Worm (Caenorhabditis elegans) whole organism, midembryonic: ENCODE data around the gene der-2.

ENCODE experiments used
- T22C8.4 ChIP-seq: fragments of 200-800 bp; sonication (Bioruptor generic); IDR thresholded peaks from 2 replicates; pipeline ENCODE4 v1.3.6; 2022; ENCODE audit warnings: missing genetic modification characterization, missing compliant biosample characterization
- flt-1 ChIP-seq: fragments of 200-800 bp; sonication (Bioruptor generic); IDR thresholded peaks from 2 replicates; pipeline ENCODE4 v1.3.6; 2022; ENCODE audit warnings: missing genetic modification characterization, missing compliant biosample characterization
- klf-2 ChIP-seq: fragments of 200-800 bp; sonication (Bioruptor generic); conservative IDR thresholded peaks from 2 replicates; pipeline ENCODE4 v1.3.6; 2022; ENCODE audit warnings: missing genetic modification reagents, missing genetic modification characterization, missing compliant biosample characterization
- med-1 ChIP-seq: sonication (generic microtip); optimal IDR thresholded peaks from 2 replicates; lab custom pipeline; 2017; ENCODE audit warnings: missing genetic modification characterization, mild to moderate bottlenecking, missing compliant biosample characterization, antibody characterized with exemption, missing genetic modification reagents; ENCODE audit not compliant: insufficient read depth
- ref-1 ChIP-seq: fragments of 200-800 bp; sonication (Bioruptor generic); conservative IDR thresholded peaks from 2 replicates; pipeline ENCODE4 v1.3.6; 2022; ENCODE audit warnings: missing genetic modification reagents, missing genetic modification characterization, missing compliant biosample characterization
- tab-1 ChIP-seq: fragments of 200-800 bp; sonication (Bioruptor generic); IDR thresholded peaks from 2 replicates; pipeline ENCODE4 v1.3.6; 2022; ENCODE audit warnings: missing genetic modification characterization, missing compliant biosample characterization
- ztf-23 ChIP-seq: fragments of 200-800 bp; sonication (Bioruptor generic); IDR thresholded peaks from 2 replicates; pipeline ENCODE4 v1.3.6; 2022; ENCODE audit warnings: missing genetic modification reagents, missing genetic modification characterization, missing compliant biosample characterization

DNA sequence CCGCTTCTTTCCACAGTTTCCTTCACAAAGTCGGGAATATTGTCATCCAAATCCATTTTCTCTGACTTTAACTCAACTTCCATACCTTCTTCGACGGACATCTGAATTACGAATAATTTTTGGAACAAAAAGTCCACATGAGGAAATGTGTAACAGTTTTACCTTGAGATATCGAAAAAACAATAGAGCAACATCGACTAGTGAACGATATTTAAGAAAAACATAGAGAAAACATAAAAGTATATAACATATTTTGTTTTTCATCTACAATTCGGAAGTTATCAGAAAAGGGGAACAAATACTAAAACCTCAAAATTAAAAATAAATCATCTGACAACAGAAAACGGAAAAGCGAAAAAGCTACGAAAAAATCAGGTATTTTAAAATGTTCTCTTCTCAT is 9.9 kb upstream of the der-2 start, which contains the start of gene adr-2:
- no peak for TF ChIP-seq flt-1
- TF ChIP-seq T22C8.4 (GFP tag; lab: Robert Waterston, UW): no peak
- no peak for TF ChIP-seq med-1 (GFP tag; lab: Kevin White, UChicago)
- no peak for TF ChIP-seq ztf-23 (GFP tag; lab: Robert Waterston, UW)
- no peak for TF ChIP-seq klf-2 (GFP tag; lab: Robert Waterston, UW)
- no peak for TF ChIP-seq tab-1 (GFP tag; lab: Robert Waterston, UW)
- no peak for TF ChIP-seq ref-1
